Worm (Caenorhabditis elegans): Measurements from ENCODE around the gene ztf-14.

The ztf-14 gene

ce11 chrX:14477338-14477737, 18.5 kb upstream of the ztf-14 start:
- TF ChIP-seq snpc-4 (GFP tag; optimal IDR thresholded peaks at IDR 0.05) (peak; percentile 56), snpc-4 (tag; optimal IDR thresholded peaks at IDR 0.05) (peak; percentile 90 to 98 (median 96)), B0261.1 (tag; optimal IDR thresholded peaks at IDR 0.05) (peak; percentile 51), madf-10 (tag; optimal IDR thresholded peaks at IDR 0.05) (no peak), madf-8 (GFP tag; conservative IDR thresholded peaks at IDR 0.05) (no peak), tbp1 (GFP tag; optimal IDR thresholded peaks at IDR 0.05) (peak; percentile 53), xnd-1 (tag; optimal IDR thresholded peaks at IDR 0.05) (no peak), rpc-1 (optimal IDR thresholded peaks at IDR 0.05) (peak; percentile 49), rpc-1 (tag; optimal IDR thresholded peaks at IDR 0.05) (peak; percentile 33), nhr-179 (tag; optimal IDR thresholded peaks at IDR 0.05) (peak; percentile 25), pbrm-1 (GFP tag; IDR thresholded peaks at IDR 0.05) (0 out of 2 replicates have a peak, but pooled peaks have one; percentile 17), die-1 (tag; optimal IDR thresholded peaks at IDR 0.05) (no peak), K12H6.12 (tag; optimal IDR thresholded peaks at IDR 0.05) (no peak), nfyb-1 (GFP tag; IDR thresholded peaks at IDR 0.05) (peak; percentile 61; the same call in 1 of the 2 replicates), egl-44 (GFP tag; IDR thresholded peaks at IDR 0.05) (peak; percentile 9; the same call in 1 of the 2 replicates), hmg-1.2 (GFP tag; IDR thresholded peaks at IDR 0.05) (peak; percentile 22; the same call in 1 of the 2 replicates), let-607 (tag; optimal IDR thresholded peaks at IDR 0.05) (peak in 1 of 2 experiments; percentile 35), madf-3 (GFP tag; IDR thresholded peaks at IDR 0.05) (0 out of 2 replicates have a peak, but pooled peaks have one; percentile 64), unc-62 (GFP tag; optimal IDR thresholded peaks at IDR 0.05) (no peak), mxl-1 (tag; optimal IDR thresholded peaks at IDR 0.05) (no peak), ekl-4 (GFP tag; IDR thresholded peaks at IDR 0.05) (no peak), cebp-1 (GFP tag; IDR thresholded peaks at IDR 0.05) (peak; percentile 71; the same call in 1 of the 2 replicates), cebp-1 (tag; optimal IDR thresholded peaks at IDR 0.05) (peak; percentile 83), F22D6.2 (tag; optimal IDR thresholded peaks at IDR 0.05) (no peak), ceh-58 (GFP tag; IDR thresholded peaks at IDR 0.05) (no peak), atf-7 (tag; optimal IDR thresholded peaks at IDR 0.05) (no peak), lin-40 (tag; optimal IDR thresholded peaks at IDR 0.05) (peak; percentile 49), mcd-1 (GFP tag; IDR thresholded peaks at IDR 0.05) (peak; percentile 15; the same call in 1 of the 2 replicates), snpc-1.1 (tag; optimal IDR thresholded peaks at IDR 0.05; ENCODE audit: insufficient read depth) (no peak), ztf-26 (tag; optimal IDR thresholded peaks at IDR 0.05) (peak; percentile 43), ZK185.1 (tag; optimal IDR thresholded peaks at IDR 0.05; ENCODE audit: poor library complexity, severe bottlenecking) (peak; percentile 38), lin-26 (GFP tag; IDR thresholded peaks at IDR 0.05) (peak; percentile 45; the same call in 1 of the 2 replicates), ets-4 (GFP tag; optimal IDR thresholded peaks at IDR 0.05) (no peak), lin-35 (GFP tag; optimal IDR thresholded peaks at IDR 0.05) (no peak), Y56A3A.18 (GFP tag; IDR thresholded peaks at IDR 0.05) (peak; percentile 56; the same call in 1 of the 2 replicates)

- no peak for TF ChIP-seq snpc-1.3 (tag; optimal IDR thresholded peaks at IDR 0.05; ENCODE audit: insufficient read depth)
- no peak for TF ChIP-seq B0261.1 (tag; optimal IDR thresholded peaks at IDR 0.05)
- TF ChIP-seq ceh-58 (GFP tag; IDR thresholded peaks at IDR 0.05): no peak
- peak in 1 of 3 experiments; percentile 19 for TF ChIP-seq lin-35 (GFP tag; optimal IDR thresholded peaks at IDR 0.05)
- no peak for TF ChIP-seq gei-17 (GFP tag; optimal IDR thresholded peaks at IDR 0.05)
- no peak for TF ChIP-seq atf-7 (tag; optimal IDR thresholded peaks at IDR 0.05)
- TF ChIP-seq lin-40 (tag; optimal IDR thresholded peaks at IDR 0.05): peak; percentile 22
- no peak for TF ChIP-seq tlf-1 (GFP tag; optimal IDR thresholded peaks at IDR 0.05)
- TF ChIP-seq cebp-1 (GFP tag; IDR thresholded peaks at IDR 0.05): peak; percentile 61; the same call in 1 of the 2 replicates
- TF ChIP-seq cebp-1 (tag; optimal IDR thresholded peaks at IDR 0.05): peak; percentile 93
- no peak for TF ChIP-seq Y56A3A.18 (GFP tag; IDR thresholded peaks at IDR 0.05)
- TF ChIP-seq rec-8 (tag; optimal IDR thresholded peaks at IDR 0.05): no peak
- no peak for TF ChIP-seq repo-1 (tag; optimal IDR thresholded peaks at IDR 0.05)
- no peak for TF ChIP-seq dpff-1 (tag; optimal IDR thresholded peaks at IDR 0.05)
- TF ChIP-seq hlh-12 (tag; optimal IDR thresholded peaks at IDR 0.05): no peak
- no peak for TF ChIP-seq tbx-9 (tag; optimal IDR thresholded peaks at IDR 0.05; ENCODE audit: borderline replicate concordance)
- TF ChIP-seq bed-2 (GFP tag; IDR thresholded peaks at IDR 0.05): no peak
- peak; percentile 60 for TF ChIP-seq snpc-3.4 (tag; optimal IDR thresholded peaks at IDR 0.05)
- no peak for TF ChIP-seq ama-1 (optimal IDR thresholded peaks at IDR 0.05)
- no peak for TF ChIP-seq ama-1 (GFP tag; optimal IDR thresholded peaks at IDR 0.05)
- TF ChIP-seq F23B12.7 (tag; optimal IDR thresholded peaks at IDR 0.05; ENCODE audit: insufficient read depth): no peak
These were observed 17.7 kb upstream of the ztf-14 start for ce11 chrX:14478193-14478592.
